Worm (Caenorhabditis elegans) whole organism, young adult: ENCODE data around the gene srh-62.

Experiments used
- C17E4.6 ChIP-seq: fragments of 200-800 bp; sonication (Bioruptor generic); IDR thresholded peaks from 2 replicates; pipeline ENCODE4 v1.3.6; 2022; ENCODE audit warnings: missing genetic modification reagents, missing genetic modification characterization, missing compliant biosample characterization
- D2030.7 ChIP-seq: fragments of 200-800 bp; sonication (Bioruptor generic); IDR thresholded peaks from 2 replicates; pipeline ENCODE4 v1.3.6; 2022; ENCODE audit warnings: missing genetic modification reagents, missing genetic modification characterization, missing compliant biosample characterization
- T26A5.8 ChIP-seq: sonication (generic microtip); optimal IDR thresholded peaks from 2 replicates; lab custom pipeline; 2016; ENCODE audit warnings: missing genetic modification characterization, missing compliant biosample characterization
- chd-7 ChIP-seq: sonication (generic microtip); optimal IDR thresholded peaks from 2 replicates; lab custom pipeline; 2016; ENCODE audit warnings: mild to moderate bottlenecking, missing genetic modification characterization, moderate library complexity, missing compliant biosample characterization
- die-1 ChIP-seq: sonication (generic microtip); optimal IDR thresholded peaks from 2 replicates; lab custom pipeline; 2016; ENCODE audit warnings: missing genotype, mild to moderate bottlenecking, missing genetic modification characterization, missing compliant biosample characterization
- dpl-1 ChIP-seq: fragments of 150-350 bp; optimal IDR thresholded peaks from 2 replicates; lab custom pipeline; 2014; ENCODE audit warnings: missing biosample characterization, missing genetic modification reagents, missing genetic modification characterization
- madf-10 ChIP-seq: sonication (generic microtip); optimal IDR thresholded peaks from 2 replicates; lab custom pipeline; 2016; ENCODE audit warnings: mild to moderate bottlenecking, missing genetic modification characterization, missing compliant biosample characterization
- madf-3 ChIP-seq: fragments of 200-800 bp; sonication (Bioruptor generic); IDR thresholded peaks from 2 replicates; pipeline ENCODE4 v1.3.6; 2022; ENCODE audit warnings: missing genetic modification reagents, missing genetic modification characterization, missing compliant biosample characterization
- nfya-1 ChIP-seq: sonication (generic microtip); optimal IDR thresholded peaks from 2 replicates; lab custom pipeline; 2017; ENCODE audit warnings: antibody characterized with exemption, missing compliant biosample characterization, missing genetic modification characterization, borderline replicate concordance; ENCODE audit not compliant: insufficient read depth
- snpc-4 ChIP-seq, 5 experiments: fragments of 150-350 bp in 1 of 5; sonication (generic microtip) in 4 of 5; optimal IDR thresholded peaks; 2 replicates each; lab custom pipeline; 2014 to 2018; ENCODE audit warnings: missing genetic modification characterization in 5 of 5, missing biosample characterization in 3 of 5, antibody characterized with exemption in 2 of 5, mild to moderate bottlenecking in 2 of 5, missing compliant biosample characterization in 2 of 5, missing genotype in 2 of 5, moderate library complexity in 2 of 5, missing genetic modification reagents in 1 of 5
- ztf-6 ChIP-seq: fragments of 200-800 bp; sonication (Bioruptor generic); IDR thresholded peaks from 2 replicates; pipeline ENCODE4 v1.3.6; 2022; ENCODE audit warnings: missing genetic modification reagents, missing genetic modification characterization, missing compliant biosample characterization

ce11 chrV:414630-415029 lies 11.7 kb upstream of the srh-62 start, which contains the start of gene dod-19:
- TF ChIP-seq D2030.7 (GFP tag; lab: Robert Waterston, UW): no peak
- no peak for TF ChIP-seq madf-3
- no peak for TF ChIP-seq chd-7
- TF ChIP-seq T26A5.8 (tag; lab: Kevin White, UChicago): no peak
- no peak for TF ChIP-seq C17E4.6 (GFP tag; lab: Robert Waterston, UW)
- no peak for TF ChIP-seq snpc-4 (GFP tag; optimal IDR thresholded peaks at IDR 0.05; lab: Kevin White, UChicago)
- no peak for TF ChIP-seq snpc-4 (tag; optimal IDR thresholded peaks at IDR 0.05; lab: Kevin White, UChicago)
- TF ChIP-seq die-1 (tag; lab: Kevin White, UChicago): no peak
- TF ChIP-seq madf-10: no peak
- no peak for TF ChIP-seq nfya-1 (tag; lab: Kevin White, UChicago)
- TF ChIP-seq dpl-1 (GFP tag; lab: Kevin White, UChicago): no peak
- TF ChIP-seq ztf-6 (GFP tag; lab: Robert Waterston, UW): no peak
